Fruit fly (Drosophila melanogaster) whole organism, wandering third instar larva: ENCODE data around the gene Cad96Ca.

Experiments used
- CrebA ChIP-seq: fragments of 200-800 bp; sonication (Bioruptor generic); optimal IDR thresholded peaks from 2 replicates; lab custom pipeline; 2016; ENCODE audit warnings: missing biosample characterization, mild to moderate bottlenecking, missing genetic modification characterization, borderline replicate concordance
- GATAd ChIP-seq: sonication (Bioruptor generic); optimal IDR thresholded peaks from 2 replicates; lab custom pipeline; 2016; ENCODE audit warnings: missing biosample characterization, missing genetic modification characterization
- Hr78 ChIP-seq: fragments of >200 bp; optimal IDR thresholded peaks from 2 replicates; lab custom pipeline; 2017; ENCODE audit warnings: missing biosample characterization, missing genetic modification characterization
- Hr83 ChIP-seq: fragments of 200-300 bp; sonication (Bioruptor generic); optimal IDR thresholded peaks from 2 replicates; lab custom pipeline; 2016; ENCODE audit warnings: missing biosample characterization, mild to moderate bottlenecking, missing genetic modification characterization, moderate library complexity; ENCODE audit not compliant: poor library complexity, severe bottlenecking
- Jra ChIP-seq: sonication (Bioruptor generic); optimal IDR thresholded peaks from 2 replicates; lab custom pipeline; 2016; ENCODE audit warnings: missing biosample characterization, missing genetic modification characterization
- Myc ChIP-seq: fragments of >200 bp; optimal IDR thresholded peaks from 2 replicates; lab custom pipeline; 2017
- fru ChIP-seq: fragments of 200-800 bp; sonication (Bioruptor generic); optimal IDR thresholded peaks from 3 replicates; lab custom pipeline; 2016; ENCODE audit warnings: missing biosample characterization, mild to moderate bottlenecking, missing genetic modification characterization
- h ChIP-seq: fragments of 200-800 bp; sonication (Bioruptor generic); optimal IDR thresholded peaks from 3 replicates; lab custom pipeline; 2016; ENCODE audit warnings: missing biosample characterization, mild to moderate bottlenecking, missing genetic modification characterization
- sage ChIP-seq: fragments of 200-800 bp; sonication (Bioruptor generic); optimal IDR thresholded peaks from 2 replicates; lab custom pipeline; 2016; ENCODE audit warnings: missing biosample characterization, mild to moderate bottlenecking, missing genetic modification characterization
- tai ChIP-seq: sonication (Bioruptor generic); optimal IDR thresholded peaks from 2 replicates; lab custom pipeline; 2016; ENCODE audit warnings: missing biosample characterization, missing genetic modification characterization
- usp ChIP-seq: fragments of >200 bp; optimal IDR thresholded peaks from 2 replicates; lab custom pipeline; 2017; ENCODE audit warnings: missing biosample characterization, missing genetic modification characterization

DNA sequence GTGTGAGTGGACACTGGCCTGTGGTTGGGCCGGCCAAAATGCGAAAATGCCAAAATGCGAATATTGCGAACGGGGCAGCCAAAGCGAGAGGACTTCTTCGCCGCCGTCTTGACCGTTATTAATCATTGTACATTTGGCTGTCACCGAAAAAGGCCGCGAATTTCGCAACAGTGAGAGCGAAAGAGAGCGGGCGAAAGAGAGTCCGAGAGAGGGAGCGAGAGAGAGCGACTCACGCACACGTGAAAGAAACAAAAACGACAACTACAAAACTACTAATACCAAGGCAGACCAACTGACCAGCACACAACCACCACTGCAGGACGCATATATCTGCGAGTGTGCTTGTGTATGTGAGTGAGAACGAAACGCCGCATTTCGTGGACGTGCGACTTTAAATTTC lies 23.5 kb downstream of the Cad96Ca start:
- TF ChIP-seq usp (GFP tag; lab: Kevin White, UChicago), result no peak
- no peak for TF ChIP-seq CrebA (GFP tag; lab: Kevin White, UChicago)
- TF ChIP-seq Myc, result no peak
- TF ChIP-seq Jra (GFP tag; lab: Kevin White, UChicago), result no peak
- TF ChIP-seq sage (GFP tag; lab: Kevin White, UChicago), result no peak
- no peak for TF ChIP-seq Hr78 (GFP tag; lab: Kevin White, UChicago)
- no peak for TF ChIP-seq h (GFP tag; lab: Kevin White, UChicago)
- no peak for TF ChIP-seq tai
- TF ChIP-seq Hr83, result no peak
- no peak for TF ChIP-seq GATAd (GFP tag; lab: Kevin White, UChicago)
- no peak for TF ChIP-seq fru
